Fruit fly (Drosophila melanogaster) whole organism, embryonic: ENCODE data around the gene Rbf2.

ENCODE experiments used
- CG12155 ChIP-seq: fragments of 200-800 bp; sonication (Bioruptor generic); optimal IDR thresholded peaks from 3 replicates; lab custom pipeline; 2016; ENCODE audit warnings: missing biosample characterization, missing genetic modification characterization
- CG12744 ChIP-seq: fragments of 200-800 bp; sonication (Bioruptor generic); optimal IDR thresholded peaks from 2 replicates; lab custom pipeline; 2016; ENCODE audit warnings: missing biosample characterization, missing genetic modification characterization
- CG13894 ChIP-seq: fragments of 200-800 bp; sonication (Bioruptor generic); optimal IDR thresholded peaks from 3 replicates; lab custom pipeline; 2018; ENCODE audit warnings: missing biosample characterization, mild to moderate bottlenecking, missing genetic modification characterization, moderate library complexity
- CG14667 ChIP-seq: fragments of 200-800 bp; sonication (Bioruptor generic); IDR thresholded peaks from 2 replicates; pipeline ENCODE4 v1.3.6; 2022; ENCODE audit warnings: missing biosample characterization, missing genetic modification characterization
- CG14710 ChIP-seq: fragments of 200-800 bp; sonication (Bioruptor generic); optimal IDR thresholded peaks from 3 replicates; lab custom pipeline; 2019; ENCODE audit warnings: missing biosample characterization, mild to moderate bottlenecking, missing genetic modification characterization, moderate library complexity
- CG14965 ChIP-seq: fragments of 200-800 bp; sonication (Bioruptor generic); optimal IDR thresholded peaks from 2 replicates; lab custom pipeline; 2016; ENCODE audit warnings: missing biosample characterization, missing genetic modification characterization, borderline replicate concordance
- CG3163 ChIP-seq: fragments of 200-800 bp; sonication (Bioruptor generic); optimal IDR thresholded peaks from 3 replicates; lab custom pipeline; 2016; ENCODE audit warnings: missing biosample characterization, missing genetic modification characterization
- CG32767 ChIP-seq: fragments of 200-800 bp; sonication (Bioruptor generic); IDR thresholded peaks from 2 replicates; pipeline ENCODE4 v1.3.6; 2022; ENCODE audit warnings: missing biosample characterization, missing genetic modification characterization
- CG3407 ChIP-seq: fragments of 200-800 bp; sonication (Bioruptor generic); optimal IDR thresholded peaks from 2 replicates; lab custom pipeline; 2018; ENCODE audit warnings: missing biosample characterization, mild to moderate bottlenecking, missing genetic modification characterization
- CG4617 ChIP-seq: fragments of 200-800 bp; sonication (Bioruptor generic); optimal IDR thresholded peaks from 3 replicates; lab custom pipeline; 2016; ENCODE audit warnings: missing biosample characterization, missing genetic modification characterization, borderline replicate concordance
- CG7839 ChIP-seq: fragments of 200-800 bp; sonication (Bioruptor generic); optimal IDR thresholded peaks from 3 replicates; lab custom pipeline; 2018; ENCODE audit warnings: missing biosample characterization, mild to moderate bottlenecking, missing genetic modification characterization, moderate library complexity
- CG7987 ChIP-seq: fragments of 200-800 bp; sonication (Bioruptor generic); optimal IDR thresholded peaks from 2 replicates; lab custom pipeline; 2018; ENCODE audit warnings: missing biosample characterization, mild to moderate bottlenecking, missing genetic modification characterization, moderate library complexity
- CG8359 ChIP-seq: fragments of 200-800 bp; sonication (Bioruptor generic); optimal IDR thresholded peaks from 2 replicates; lab custom pipeline; 2017; ENCODE audit warnings: missing biosample characterization, mild to moderate bottlenecking, missing genetic modification characterization, borderline replicate concordance
- CG9437 ChIP-seq: fragments of 200-800 bp; sonication (Bioruptor generic); optimal IDR thresholded peaks from 2 replicates; lab custom pipeline; 2018; ENCODE audit warnings: missing biosample characterization, mild to moderate bottlenecking, missing genetic modification characterization
- Dek ChIP-seq: fragments of 200-800 bp; sonication (Bioruptor generic); optimal IDR thresholded peaks from 3 replicates; lab custom pipeline; 2019; ENCODE audit warnings: missing biosample characterization, mild to moderate bottlenecking, missing genetic modification characterization, moderate library complexity
- Eip74EF ChIP-seq, 2 experiments: fragments of 200-800 bp in 1 of 2; fragments of >200 bp in 1 of 2; sonication (Bioruptor generic) in 1 of 2; optimal IDR thresholded peaks; 2 replicates each; lab custom pipeline; 2017 to 2019; ENCODE audit warnings: missing biosample characterization in 2 of 2, missing genetic modification characterization in 2 of 2, mild to moderate bottlenecking in 1 of 2, moderate library complexity in 1 of 2
- H15 ChIP-seq: fragments of 200-800 bp; sonication (Bioruptor generic); IDR thresholded peaks from 3 replicates; pipeline ENCODE4 v1.3.6; 2022; ENCODE audit warnings: missing biosample characterization, missing genetic modification characterization
- HHEX ChIP-seq: fragments of 200-800 bp; sonication (Bioruptor generic); optimal IDR thresholded peaks from 3 replicates; lab custom pipeline; 2017; ENCODE audit warnings: missing biosample characterization, mild to moderate bottlenecking, missing genetic modification characterization, missing genetic modification reagents
- Hand ChIP-seq: fragments of 200-800 bp; sonication (Bioruptor generic); optimal IDR thresholded peaks from 2 replicates; lab custom pipeline; 2017; ENCODE audit warnings: mild to moderate bottlenecking, missing biosample characterization, missing genetic modification reagents, missing genetic modification characterization
- Hr51 ChIP-seq, 2 experiments: fragments of 200-800 bp; sonication (Bioruptor generic); optimal IDR thresholded peaks; 2 replicates in 1 of 2; 3 replicates in 1 of 2; lab custom pipeline; 2016 to 2018; ENCODE audit warnings: missing biosample characterization in 2 of 2, missing genetic modification characterization in 2 of 2, mild to moderate bottlenecking in 1 of 2, moderate library complexity in 1 of 2
- MESR4 ChIP-seq: fragments of 200-800 bp; sonication (Bioruptor generic); optimal IDR thresholded peaks from 2 replicates; lab custom pipeline; 2018; ENCODE audit warnings: missing biosample characterization, mild to moderate bottlenecking, missing genetic modification characterization, moderate library complexity
- Nf-YA ChIP-seq: fragments of 200-800 bp; sonication (Bioruptor generic); IDR thresholded peaks from 2 replicates; pipeline ENCODE4 v1.3.6; 2022; ENCODE audit warnings: missing biosample characterization, missing genetic modification characterization
- Oaz ChIP-seq: fragments of 200-800 bp; sonication (Bioruptor generic); IDR thresholded peaks from 2 replicates; pipeline ENCODE4 v1.3.6; 2022; ENCODE audit warnings: missing biosample characterization, missing genetic modification characterization
- Optix ChIP-seq: fragments of 200-800 bp; sonication (Bioruptor generic); IDR thresholded peaks from 3 replicates; pipeline ENCODE4 v1.3.6; 2022; ENCODE audit warnings: missing biosample characterization, missing genetic modification characterization
- Side ChIP-seq: fragments of 200-800 bp; sonication (Bioruptor generic); optimal IDR thresholded peaks from 2 replicates; lab custom pipeline; 2016; ENCODE audit warnings: missing biosample characterization, missing genetic modification characterization
- bigmax ChIP-seq: fragments of 200-800 bp; sonication (Bioruptor generic); optimal IDR thresholded peaks from 2 replicates; lab custom pipeline; 2018; ENCODE audit warnings: missing biosample characterization, mild to moderate bottlenecking, missing genetic modification characterization
- cg ChIP-seq: fragments of 200-800 bp; sonication (Bioruptor generic); optimal IDR thresholded peaks from 3 replicates; lab custom pipeline; 2019; ENCODE audit warnings: missing biosample characterization, mild to moderate bottlenecking, missing genetic modification characterization, moderate library complexity
- chinmo ChIP-seq: fragments of 200-800 bp; sonication (Bioruptor generic); IDR thresholded peaks from 4 replicates; pipeline ENCODE4 v1.3.6; 2022; ENCODE audit warnings: missing biosample characterization, missing genetic modification characterization; ENCODE audit not compliant: partially characterized antibody
- corto ChIP-seq: fragments of 200-800 bp; sonication (Bioruptor generic); optimal IDR thresholded peaks from 2 replicates; lab custom pipeline; 2016; ENCODE audit warnings: missing biosample characterization, mild to moderate bottlenecking, missing genetic modification characterization, moderate library complexity
- dati ChIP-seq: fragments of 200-800 bp; sonication (Bioruptor generic); IDR thresholded peaks from 2 replicates; pipeline ENCODE4 v1.3.6; 2022; ENCODE audit warnings: missing biosample characterization, missing genetic modification characterization
- eve ChIP-seq, 2 experiments: fragments of >200 bp; optimal IDR thresholded peaks; 2 replicates each; lab custom pipeline; 2017; ENCODE audit warnings: missing biosample characterization in 2 of 2, missing genetic modification characterization in 2 of 2
- ftz-f1 ChIP-seq: fragments of 200-800 bp; sonication (Bioruptor generic); optimal IDR thresholded peaks from 2 replicates; lab custom pipeline; 2016; ENCODE audit warnings: missing biosample characterization, missing genetic modification characterization
- gcm ChIP-seq: fragments of 200-800 bp; sonication (Bioruptor generic); optimal IDR thresholded peaks from 2 replicates; lab custom pipeline; 2019; ENCODE audit warnings: missing biosample characterization, mild to moderate bottlenecking, missing genetic modification characterization, moderate library complexity
- insv ChIP-seq, 2 experiments: fragments of 200-800 bp; sonication (Bioruptor generic); optimal IDR thresholded peaks; 3 replicates each; lab custom pipeline; 2016 to 2018; ENCODE audit warnings: missing biosample characterization in 2 of 2, missing genetic modification characterization in 2 of 2
- mam ChIP-seq: fragments of 200-800 bp; sonication (Bioruptor generic); optimal IDR thresholded peaks from 3 replicates; lab custom pipeline; 2016; ENCODE audit warnings: missing biosample characterization, missing genetic modification characterization
- nerfin-2 ChIP-seq: fragments of 200-800 bp; sonication (Bioruptor generic); IDR thresholded peaks from 2 replicates; pipeline ENCODE4 v1.3.6; 2022; ENCODE audit warnings: missing biosample characterization, missing genetic modification characterization; ENCODE audit not compliant: partially characterized antibody
- prd ChIP-seq, 3 experiments: fragments of >200 bp in 2 of 3; fragments of 200-800 bp in 1 of 3; sonication (Bioruptor generic) in 1 of 3; optimal IDR thresholded peaks in 2 of 3; IDR thresholded peaks in 1 of 3; 2 replicates in 2 of 3; 3 replicates in 1 of 3; pipeline versions ENCODE4 v1.3.6 to Lab custom; 2017 to 2022; ENCODE audit warnings: missing biosample characterization in 1 of 3, missing genetic modification characterization in 1 of 3
- rib ChIP-seq: fragments of 200-800 bp; sonication (Bioruptor generic); IDR thresholded peaks from 2 replicates; pipeline ENCODE4 v1.3.6; 2022; ENCODE audit warnings: missing biosample characterization, missing genetic modification characterization
- salm ChIP-seq: fragments of 200-800 bp; sonication (Bioruptor generic); optimal IDR thresholded peaks from 2 replicates; lab custom pipeline; 2018; ENCODE audit warnings: missing biosample characterization, mild to moderate bottlenecking, missing genetic modification characterization
- sc ChIP-seq, 3 experiments: fragments of >200 bp in 2 of 3; fragments of 200-800 bp in 1 of 3; sonication (Bioruptor generic) in 1 of 3; optimal IDR thresholded peaks; 2 replicates in 2 of 3; 3 replicates in 1 of 3; lab custom pipeline; 2017; ENCODE audit warnings: mild to moderate bottlenecking in 1 of 3, missing biosample characterization in 1 of 3, missing genetic modification characterization in 1 of 3, missing genetic modification reagents in 1 of 3
- schlank ChIP-seq: fragments of 200-800 bp; sonication (Bioruptor generic); optimal IDR thresholded peaks from 2 replicates; lab custom pipeline; 2018; ENCODE audit warnings: missing biosample characterization, mild to moderate bottlenecking, missing genetic modification characterization
- scrt ChIP-seq: fragments of 200-800 bp; sonication (Bioruptor generic); optimal IDR thresholded peaks from 2 replicates; lab custom pipeline; 2018; ENCODE audit warnings: missing biosample characterization, mild to moderate bottlenecking, missing genetic modification characterization, moderate library complexity
- slou ChIP-seq: fragments of 200-800 bp; sonication (Bioruptor generic); optimal IDR thresholded peaks from 3 replicates; lab custom pipeline; 2016; ENCODE audit warnings: missing biosample characterization, missing genetic modification characterization
- so ChIP-seq: fragments of 200-800 bp; sonication (Bioruptor generic); IDR thresholded peaks from 3 replicates; pipeline ENCODE4 v1.3.6; 2022; ENCODE audit warnings: missing biosample characterization, missing genetic modification characterization
- stc ChIP-seq: fragments of 200-800 bp; sonication (Bioruptor generic); IDR thresholded peaks from 2 replicates; pipeline ENCODE4 v1.3.6; 2022; ENCODE audit warnings: missing biosample characterization, missing genetic modification characterization
- tap ChIP-seq: fragments of 200-800 bp; optimal IDR thresholded peaks from 3 replicates; lab custom pipeline; 2019; ENCODE audit warnings: missing biosample characterization, mild to moderate bottlenecking, missing genetic modification characterization, moderate library complexity
- vvl ChIP-seq: fragments of 200-800 bp; sonication (Bioruptor generic); IDR thresholded peaks from 2 replicates; pipeline ENCODE4 v1.3.6; 2022; ENCODE audit warnings: missing biosample characterization, missing genetic modification characterization
- wek ChIP-seq: fragments of 200-800 bp; sonication (Bioruptor generic); optimal IDR thresholded peaks from 3 replicates; lab custom pipeline; 2018; ENCODE audit warnings: missing biosample characterization, mild to moderate bottlenecking, missing genetic modification characterization, moderate library complexity
- zfh2 ChIP-seq: fragments of 200-800 bp; sonication (Bioruptor generic); optimal IDR thresholded peaks from 2 replicates; lab custom pipeline; 2016; ENCODE audit warnings: missing biosample characterization, missing genetic modification characterization

The Rbf2 gene

DNA sequence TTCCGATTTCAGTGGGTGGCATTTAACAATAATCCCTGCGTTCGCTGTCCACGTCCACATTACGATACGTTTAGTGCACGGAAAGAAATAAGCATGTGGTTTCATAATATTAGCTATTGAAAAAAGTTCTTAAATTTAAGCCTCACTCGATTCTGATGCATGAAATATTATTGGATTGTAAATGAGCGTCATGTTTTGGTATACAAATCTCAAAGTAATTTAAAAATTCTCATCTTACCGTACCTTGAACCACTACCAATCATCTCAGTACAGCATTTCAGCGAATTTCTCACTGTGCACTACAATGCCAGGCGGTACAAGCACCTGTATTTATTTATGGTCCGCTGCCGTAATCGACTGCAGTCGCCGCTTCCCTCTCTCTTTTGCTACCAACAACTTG lies 9.0 kb downstream of the Rbf2 start (continued):
- TF ChIP-seq stc (GFP tag; lab: Robert Waterston, UW) (no peak), CG12155 (GFP tag; lab: Kevin White, UChicago) (peak; percentile 70), wek (GFP tag; lab: Kevin White, UChicago) (peak; percentile 32), chinmo (GFP tag; lab: Robert Waterston, UW) (no peak), sc (optimal IDR thresholded peaks at IDR 0.05; lab: Kevin White, UChicago) (no peak), sc (GFP tag; optimal IDR thresholded peaks at IDR 0.05; lab: Kevin White, UChicago) (peak; percentile 57), Nf-YA (no peak), Dek (peak; percentile 74), CG14667 (GFP tag; lab: Robert Waterston, UW) (no peak), HHEX (GFP tag; lab: Kevin White, UChicago) (peak; percentile 78), vvl (no peak), zfh2 (GFP tag; lab: Kevin White, UChicago) (peak; percentile 63), eve (GFP tag; optimal IDR thresholded peaks at IDR 0.05; lab: Kevin White, UChicago) (no peak), gcm (GFP tag; lab: Kevin White, UChicago) (peak; percentile 68), CG7987 (GFP tag; lab: Kevin White, UChicago) (no peak), H15 (GFP tag; lab: Robert Waterston, UW) (no peak), slou (GFP tag; lab: Kevin White, UChicago) (no peak), so (no peak), salm (tag; lab: Kevin White, UChicago) (peak; percentile 76), Hr51 (GFP tag; optimal IDR thresholded peaks at IDR 0.05; lab: Kevin White, UChicago) (peak; percentile 47 to 91), mam (GFP tag; lab: Kevin White, UChicago) (peak; percentile 77), prd (optimal IDR thresholded peaks at IDR 0.05; lab: Kevin White, UChicago) (no peak), prd (GFP tag; IDR thresholded peaks at IDR 0.05; lab: Robert Waterston, UW) (no peak), CG8359 (peak; percentile 48), CG4617 (GFP tag; lab: Kevin White, UChicago) (peak; percentile 24), Optix (GFP tag; lab: Robert Waterston, UW) (no peak), scrt (GFP tag; lab: Kevin White, UChicago) (peak; percentile 57), MESR4 (GFP tag; lab: Kevin White, UChicago) (no peak), CG14710 (peak; percentile 55), Side (GFP tag; lab: Kevin White, UChicago) (peak; percentile 61), Eip74EF (GFP tag; optimal IDR thresholded peaks at IDR 0.05; lab: Kevin White, UChicago) (peak in 1 of 2 experiments; percentile 67), insv (GFP tag; optimal IDR thresholded peaks at IDR 0.05; lab: Kevin White, UChicago) (no peak), cg (GFP tag; lab: Kevin White, UChicago) (no peak), CG12744 (GFP tag; lab: Kevin White, UChicago) (peak; percentile 51), CG32767 (GFP tag; lab: Robert Waterston, UW) (no peak), CG13894 (tag; lab: Kevin White, UChicago) (peak; percentile 16), rib (GFP tag; lab: Robert Waterston, UW) (no peak), bigmax (GFP tag; lab: Kevin White, UChicago) (no peak), tap (tag; lab: Kevin White, UChicago) (peak; percentile 89), nerfin-2 (GFP tag; lab: Robert Waterston, UW) (no peak), CG3163 (GFP tag; lab: Kevin White, UChicago) (no peak), Oaz (GFP tag; lab: Robert Waterston, UW) (no peak), ftz-f1 (GFP tag; lab: Kevin White, UChicago) (no peak), corto (GFP tag; lab: Kevin White, UChicago) (peak; percentile 51), CG9437 (GFP tag; lab: Kevin White, UChicago) (peak; percentile 76), CG3407 (GFP tag; lab: Kevin White, UChicago) (peak; percentile 67), schlank (tag; lab: Kevin White, UChicago) (peak; percentile 45), CG14965 (GFP tag; lab: Kevin White, UChicago) (peak; percentile 11), dati (GFP tag; lab: Robert Waterston, UW) (no peak), CG7839 (tag; lab: Kevin White, UChicago) (peak; percentile 87), Hand (GFP tag; lab: Kevin White, UChicago) (peak; percentile 51)
